Worm (Caenorhabditis elegans) whole organism, L2 larva: Measurements from ENCODE around the gene R08C7.1.

Experiments used
- ZK546.5 ChIP-seq: sonication (generic microtip); optimal IDR thresholded peaks from 2 replicates; lab custom pipeline; 2017; ENCODE audit warnings: missing biosample characterization, missing genetic modification characterization
- aly-2 ChIP-seq: fragments of 150-350 bp; optimal IDR thresholded peaks from 2 replicates; lab custom pipeline; 2014; ENCODE audit warnings: missing biosample characterization, missing genetic modification characterization
- ama-1 ChIP-seq: fragments of 150-350 bp; optimal IDR thresholded peaks from 2 replicates; lab custom pipeline; 2018; ENCODE audit warnings: inconsistent platforms
- elt-3 ChIP-seq: sonication (generic microtip); optimal IDR thresholded peaks from 2 replicates; lab custom pipeline; 2017; ENCODE audit warnings: missing biosample characterization, missing genetic modification characterization
- lin-39 ChIP-seq: fragments of 150-350 bp; optimal IDR thresholded peaks from 2 replicates; lab custom pipeline; 2014; ENCODE audit warnings: missing biosample characterization, missing genetic modification reagents, missing genetic modification characterization
- unc-39 ChIP-seq: fragments of 150-350 bp; optimal IDR thresholded peaks from 2 replicates; lab custom pipeline; 2014; ENCODE audit warnings: missing biosample characterization, missing genetic modification characterization
- unc-62 ChIP-seq: fragments of 150-350 bp; optimal IDR thresholded peaks from 2 replicates; lab custom pipeline; 2014; ENCODE audit warnings: missing biosample characterization, missing genetic modification reagents, missing genetic modification characterization
- ztf-11 ChIP-seq: sonication (generic microtip); optimal IDR thresholded peaks from 2 replicates; lab custom pipeline; 2017; ENCODE audit warnings: missing biosample characterization, missing genetic modification characterization

DNA sequence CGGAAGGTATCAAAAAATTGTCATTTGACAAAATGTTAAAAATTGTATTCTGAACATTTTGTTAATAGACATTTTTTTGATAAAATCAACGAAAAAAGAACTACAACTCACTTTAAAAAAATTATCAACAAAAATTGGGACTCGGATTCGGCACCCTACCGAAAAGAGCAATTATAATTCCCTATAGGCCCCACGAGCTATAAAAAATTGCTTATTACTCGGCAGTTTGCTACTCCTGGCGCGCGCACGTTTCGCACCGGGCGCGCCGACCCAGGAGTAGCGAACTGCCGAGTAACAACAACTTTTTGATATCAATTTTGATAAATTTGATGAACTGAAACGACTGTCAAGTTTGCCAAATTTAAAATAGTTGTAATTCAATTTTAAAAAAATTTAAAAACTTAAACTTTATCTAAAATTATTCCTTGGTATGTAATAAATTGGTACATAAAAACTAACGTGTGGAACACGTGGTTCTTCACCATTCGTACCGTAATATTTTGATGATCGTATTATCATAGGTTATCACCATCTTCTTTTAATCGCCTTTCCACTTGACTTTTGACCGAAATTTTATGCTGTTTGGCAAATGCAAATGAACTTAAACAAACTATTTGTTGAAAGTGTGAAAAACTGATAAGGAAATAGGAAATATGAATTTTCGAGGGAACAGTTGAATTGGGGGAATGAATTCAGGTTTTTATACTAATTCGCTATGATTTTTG lies 23.8 kb downstream of the R08C7.1 start:
- no peak for TF ChIP-seq ztf-11
- no peak for TF ChIP-seq elt-3
- TF ChIP-seq lin-39 (tag; lab: Kevin White, UChicago): no peak
- TF ChIP-seq ZK546.5 (tag; lab: Kevin White, UChicago): no peak
- TF ChIP-seq ama-1 (lab: Kevin White, UChicago): no peak
- TF ChIP-seq unc-62 (GFP tag; lab: Kevin White, UChicago): no peak
- no peak for TF ChIP-seq unc-39 (tag; lab: Kevin White, UChicago)
- no peak for TF ChIP-seq aly-2 (tag; lab: Kevin White, UChicago)
